Fruit fly (Drosophila melanogaster) S2 (cell line): ENCODE data around the gene CG42675.

ENCODE experiments used
- CG8478 ChIP-seq: fragments of >200 bp; optimal IDR thresholded peaks from 2 replicates; lab custom pipeline; 2018
- CTCF ChIP-seq, 2 experiments: fragments of >200 bp; optimal IDR thresholded peaks; 2 replicates each; lab custom pipeline; 2018

DNA sequence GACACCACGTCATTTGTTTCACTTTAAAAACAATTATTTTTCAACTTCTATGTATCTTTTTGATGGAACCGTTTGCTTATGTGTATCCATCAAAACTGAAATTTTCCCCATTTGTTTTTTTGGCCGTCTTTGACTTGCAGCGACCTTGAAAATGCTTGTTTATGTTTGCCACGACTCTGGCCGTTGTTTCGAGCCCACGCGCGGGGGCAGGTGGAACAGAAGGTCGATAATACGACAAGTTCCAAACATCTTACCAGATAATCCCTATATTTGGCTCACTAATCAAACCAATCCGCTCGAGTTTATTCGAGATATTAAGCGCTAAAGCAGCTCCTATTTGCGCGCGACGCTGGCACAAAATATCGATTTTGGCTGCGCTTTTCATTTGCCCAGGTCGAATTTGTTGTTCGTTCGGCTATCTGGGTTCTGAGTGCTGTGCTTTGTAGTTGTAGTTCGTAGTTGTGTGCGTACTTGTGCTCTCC is 47.4 kb downstream of the CG42675 start:
- no peak for TF ChIP-seq CG8478 (lab: Kevin White, UChicago)
- TF ChIP-seq CTCF (optimal IDR thresholded peaks at IDR 0.05; lab: Kevin White, UChicago) = no peak
